Worm (Caenorhabditis elegans) whole organism, early embryonic: ENCODE measurements around the gene C33F10.8.
"Not testable (repeated sequence)": the region's sequence is repeated elsewhere in the genome, so short reads cannot be mapped to it uniquely, and the experiment has no call there.

ENCODE experiments used
- F13C5.2 ChIP-seq: sonication (generic microtip); optimal IDR thresholded peaks from 2 replicates; lab custom pipeline; 2017; ENCODE audit warnings: mild to moderate bottlenecking, missing genetic modification characterization, inconsistent platforms, missing compliant biosample characterization
- ama-1 ChIP-seq: fragments of 150-350 bp; optimal IDR thresholded peaks from 2 replicates; lab custom pipeline; 2014
- ceh-36 ChIP-seq: sonication (generic microtip); optimal IDR thresholded peaks from 2 replicates; lab custom pipeline; 2016; ENCODE audit warnings: missing genetic modification characterization, inconsistent platforms, missing compliant biosample characterization
- tbx-37 ChIP-seq: fragments of 200-800 bp; sonication (Bioruptor generic); conservative IDR thresholded peaks from 2 replicates; pipeline ENCODE4 v1.3.6; 2022; ENCODE audit warnings: missing genetic modification reagents, missing genetic modification characterization, missing compliant biosample characterization

DNA sequence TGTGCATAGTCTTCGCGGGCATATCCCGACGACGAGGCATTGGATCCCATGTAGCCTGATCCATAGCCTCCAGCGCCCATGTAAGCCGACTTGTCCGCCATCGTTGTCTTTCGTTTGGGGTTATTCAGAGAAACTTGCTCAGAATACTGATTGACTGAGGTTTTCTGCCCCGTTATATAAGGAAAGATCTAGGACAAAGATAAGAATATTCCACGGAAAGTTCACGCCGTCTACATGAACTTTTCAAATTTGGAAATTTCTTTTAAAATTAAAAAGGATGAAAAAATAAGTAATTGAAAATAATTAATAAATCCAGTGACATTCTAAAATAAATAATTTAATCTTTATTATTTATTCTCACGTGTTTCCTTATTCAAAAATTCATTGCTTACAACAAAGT is 35.2 kb upstream of the C33F10.8 start, which contains the start of the genes nspd-5 and F11G11.4:
- not testable (repeated sequence) for TF ChIP-seq tbx-37 (GFP tag; lab: Robert Waterston, UW); F13C5.2 (tag; lab: Kevin White, UChicago); ama-1 (lab: Kevin White, UChicago); ceh-36 (tag; lab: Kevin White, UChicago)
